Fruit fly (Drosophila melanogaster) whole organism, embryonic: ENCODE data around the gene Vha16-2.

Experiments used
- CG10147 ChIP-seq: fragments of 200-800 bp; sonication (Bioruptor generic); optimal IDR thresholded peaks from 2 replicates; lab custom pipeline; 2019; ENCODE audit warnings: missing biosample characterization, mild to moderate bottlenecking, missing genetic modification characterization, moderate library complexity
- CG10209 ChIP-seq: fragments of 200-800 bp; sonication (Bioruptor generic); optimal IDR thresholded peaks from 3 replicates; lab custom pipeline; 2017; ENCODE audit warnings: missing biosample characterization, mild to moderate bottlenecking, missing genetic modification characterization, missing genetic modification reagents
- CG10979 ChIP-seq: fragments of 200-800 bp; sonication (Bioruptor generic); optimal IDR thresholded peaks from 2 replicates; lab custom pipeline; 2018; ENCODE audit warnings: missing biosample characterization, mild to moderate bottlenecking, missing genetic modification characterization, moderate library complexity
- CG12299 ChIP-seq: fragments of 200-800 bp; sonication (Bioruptor generic); optimal IDR thresholded peaks from 2 replicates; lab custom pipeline; 2018; ENCODE audit warnings: missing biosample characterization, mild to moderate bottlenecking, missing genetic modification characterization
- CG13296 ChIP-seq: fragments of 200-800 bp; sonication (Bioruptor generic); optimal IDR thresholded peaks from 3 replicates; lab custom pipeline; 2018; ENCODE audit warnings: missing biosample characterization, mild to moderate bottlenecking, missing genetic modification characterization
- CG15269 ChIP-seq: fragments of 200-800 bp; sonication (Bioruptor generic); optimal IDR thresholded peaks from 2 replicates; lab custom pipeline; 2018; ENCODE audit warnings: missing biosample characterization, mild to moderate bottlenecking, missing genetic modification characterization, moderate library complexity
- CG17385 ChIP-seq: fragments of 200-800 bp; sonication (Bioruptor generic); optimal IDR thresholded peaks from 3 replicates; lab custom pipeline; 2018; ENCODE audit warnings: missing biosample characterization, mild to moderate bottlenecking, missing genetic modification characterization
- CG18011 ChIP-seq: fragments of 200-800 bp; sonication (Bioruptor generic); optimal IDR thresholded peaks from 2 replicates; lab custom pipeline; 2017; ENCODE audit warnings: missing biosample characterization, missing genetic modification characterization, mild to moderate bottlenecking, moderate library complexity, missing genotype
- CG1832 ChIP-seq: fragments of 200-800 bp; sonication (Bioruptor generic); optimal IDR thresholded peaks from 2 replicates; lab custom pipeline; 2017; ENCODE audit warnings: missing biosample characterization, mild to moderate bottlenecking, missing genetic modification characterization, inconsistent platforms
- CG18599 ChIP-seq: fragments of 200-800 bp; sonication (Bioruptor generic); optimal IDR thresholded peaks from 3 replicates; lab custom pipeline; 2017; ENCODE audit warnings: missing biosample characterization, missing genetic modification characterization, mild to moderate bottlenecking, moderate library complexity, missing genetic modification reagents
- CG31441 ChIP-seq: fragments of 200-800 bp; sonication (Bioruptor generic); IDR thresholded peaks from 2 replicates; pipeline ENCODE4 v1.3.6; 2022; ENCODE audit warnings: missing biosample characterization, missing genetic modification characterization
- CG33557 ChIP-seq: fragments of 200-800 bp; sonication (Bioruptor generic); optimal IDR thresholded peaks from 2 replicates; lab custom pipeline; 2019; ENCODE audit warnings: missing biosample characterization, mild to moderate bottlenecking, missing genetic modification characterization, moderate library complexity
- CG34422 ChIP-seq: fragments of 200-800 bp; sonication (Bioruptor generic); IDR thresholded peaks from 3 replicates; pipeline ENCODE4 v1.3.6; 2022; ENCODE audit warnings: missing biosample characterization, missing genetic modification characterization
- CG42726 ChIP-seq: fragments of 200-800 bp; sonication (Bioruptor generic); IDR thresholded peaks from 2 replicates; pipeline ENCODE4 v1.3.6; 2022; ENCODE audit warnings: missing biosample characterization, missing genetic modification characterization; ENCODE audit not compliant: partially characterized antibody
- CG5180 ChIP-seq: fragments of 200-800 bp; sonication (Bioruptor generic); optimal IDR thresholded peaks from 3 replicates; lab custom pipeline; 2017; ENCODE audit warnings: missing biosample characterization, missing genetic modification characterization, mild to moderate bottlenecking, moderate library complexity, missing genetic modification reagents
- CG6813 ChIP-seq: fragments of 200-800 bp; sonication (Bioruptor generic); optimal IDR thresholded peaks from 2 replicates; lab custom pipeline; 2017; ENCODE audit warnings: missing biosample characterization, missing genetic modification characterization, mild to moderate bottlenecking, moderate library complexity, missing genetic modification reagents
- Dbx ChIP-seq: fragments of 200-800 bp; sonication (Bioruptor generic); IDR thresholded peaks from 3 replicates; pipeline ENCODE4 v1.3.6; 2022; ENCODE audit warnings: missing biosample characterization, missing genetic modification characterization
- Doc3 ChIP-seq: fragments of 200-800 bp; sonication (Bioruptor generic); IDR thresholded peaks from 3 replicates; pipeline ENCODE4 v1.3.6; 2022; ENCODE audit warnings: missing biosample characterization, missing genetic modification characterization; ENCODE audit not compliant: partially characterized antibody
- Ets97D ChIP-seq: fragments of 200-800 bp; sonication (Bioruptor generic); optimal IDR thresholded peaks from 3 replicates; lab custom pipeline; 2016; ENCODE audit warnings: missing biosample characterization, missing genetic modification characterization
- H15 ChIP-seq: fragments of 200-800 bp; sonication (Bioruptor generic); IDR thresholded peaks from 3 replicates; pipeline ENCODE4 v1.3.6; 2022; ENCODE audit warnings: missing biosample characterization, missing genetic modification characterization
- HHEX ChIP-seq: fragments of 200-800 bp; sonication (Bioruptor generic); optimal IDR thresholded peaks from 3 replicates; lab custom pipeline; 2017; ENCODE audit warnings: missing biosample characterization, mild to moderate bottlenecking, missing genetic modification characterization, missing genetic modification reagents
- HLHmδ ChIP-seq: fragments of 200-800 bp; sonication (Bioruptor generic); optimal IDR thresholded peaks from 2 replicates; lab custom pipeline; 2018; ENCODE audit warnings: missing biosample characterization, mild to moderate bottlenecking, missing genetic modification characterization, moderate library complexity
- Hand ChIP-seq: fragments of 200-800 bp; sonication (Bioruptor generic); optimal IDR thresholded peaks from 2 replicates; lab custom pipeline; 2017; ENCODE audit warnings: mild to moderate bottlenecking, missing biosample characterization, missing genetic modification reagents, missing genetic modification characterization
- Med ChIP-seq: fragments of 200-800 bp; sonication (Bioruptor generic); peaks from one replicate; lab custom pipeline; 2016; ENCODE audit warnings: missing biosample characterization, missing genetic modification characterization, mild to moderate bottlenecking, inconsistent platforms, moderate library complexity
- Nf-YC ChIP-seq: fragments of 200-800 bp; optimal IDR thresholded peaks from 3 replicates; lab custom pipeline; 2019; ENCODE audit warnings: missing biosample characterization, mild to moderate bottlenecking, missing genetic modification characterization, moderate library complexity
- NfI ChIP-seq: fragments of 200-800 bp; sonication (Bioruptor generic); optimal IDR thresholded peaks from 3 replicates; lab custom pipeline; 2018; ENCODE audit warnings: missing biosample characterization, mild to moderate bottlenecking, missing genetic modification characterization, moderate library complexity
- Rfx ChIP-seq: fragments of 200-800 bp; sonication (Bioruptor generic); IDR thresholded peaks from 2 replicates; pipeline ENCODE4 v1.3.6; 2022; ENCODE audit warnings: missing biosample characterization, missing genetic modification characterization
- Trl ChIP-seq, 3 experiments: fragments of >200 bp in 2 of 3; fragments of 200-800 bp in 1 of 3; sonication (Bioruptor generic) in 1 of 3; optimal IDR thresholded peaks; 2 replicates in 1 of 3; 3 replicates in 2 of 3; lab custom pipeline; 2016 to 2017; ENCODE audit warnings: missing biosample characterization in 1 of 3, missing genetic modification characterization in 1 of 3
- chinmo ChIP-seq: fragments of 200-800 bp; sonication (Bioruptor generic); IDR thresholded peaks from 4 replicates; pipeline ENCODE4 v1.3.6; 2022; ENCODE audit warnings: missing biosample characterization, missing genetic modification characterization; ENCODE audit not compliant: partially characterized antibody
- chm ChIP-seq: fragments of 200-800 bp; sonication (Bioruptor generic); IDR thresholded peaks from 2 replicates; pipeline ENCODE4 v1.3.6; 2022; ENCODE audit warnings: missing biosample characterization, missing genetic modification characterization
- disco-r ChIP-seq: fragments of 200-800 bp; sonication (Bioruptor generic); optimal IDR thresholded peaks from 2 replicates; lab custom pipeline; 2016; ENCODE audit warnings: missing biosample characterization, missing genetic modification characterization
- fd64A ChIP-seq: fragments of 200-800 bp; sonication (Bioruptor generic); optimal IDR thresholded peaks from 3 replicates; lab custom pipeline; 2018; ENCODE audit warnings: missing biosample characterization, mild to moderate bottlenecking, missing genetic modification characterization
- gem ChIP-seq: fragments of 200-800 bp; sonication (Bioruptor generic); optimal IDR thresholded peaks from 2 replicates; lab custom pipeline; 2019; ENCODE audit warnings: missing biosample characterization, mild to moderate bottlenecking, missing genetic modification characterization, moderate library complexity
- gsb ChIP-seq: fragments of 200-800 bp; sonication (Bioruptor generic); IDR thresholded peaks from 2 replicates; pipeline ENCODE4 v1.3.6; 2022; ENCODE audit warnings: missing biosample characterization, missing genetic modification characterization
- hbn ChIP-seq: fragments of 200-800 bp; sonication (Bioruptor generic); IDR thresholded peaks from 2 replicates; pipeline ENCODE4 v1.3.6; 2022; ENCODE audit warnings: missing biosample characterization, missing genetic modification characterization; ENCODE audit not compliant: partially characterized antibody
- hkb ChIP-seq, 2 experiments: fragments of 200-800 bp in 1 of 2; fragments of >200 bp in 1 of 2; sonication (Bioruptor generic) in 1 of 2; IDR thresholded peaks in 1 of 2; optimal IDR thresholded peaks in 1 of 2; 2 replicates each; pipeline versions ENCODE4 v1.3.6 to Lab custom; 2017 to 2022; ENCODE audit warnings: missing biosample characterization in 1 of 2, missing genetic modification characterization in 1 of 2
- kni ChIP-seq: fragments of 200-800 bp; sonication (Bioruptor generic); optimal IDR thresholded peaks from 3 replicates; lab custom pipeline; 2017; ENCODE audit warnings: mild to moderate bottlenecking, missing biosample characterization, missing genetic modification reagents, missing genetic modification characterization
- nerfin-1 ChIP-seq: fragments of 200-800 bp; sonication (Bioruptor generic); optimal IDR thresholded peaks from 3 replicates; lab custom pipeline; 2019; ENCODE audit warnings: missing biosample characterization, mild to moderate bottlenecking, missing genetic modification characterization, moderate library complexity
- nom ChIP-seq: fragments of 200-800 bp; sonication (Bioruptor generic); optimal IDR thresholded peaks from 2 replicates; lab custom pipeline; 2017; ENCODE audit warnings: missing biosample characterization, missing genetic modification characterization, mild to moderate bottlenecking, moderate library complexity, missing genetic modification reagents
- onecut ChIP-seq: fragments of 200-800 bp; sonication (Bioruptor generic); IDR thresholded peaks from 2 replicates; pipeline ENCODE4 v1.3.6; 2022; ENCODE audit warnings: missing biosample characterization, missing genetic modification characterization
- pfk ChIP-seq: fragments of 200-800 bp; sonication (Bioruptor generic); optimal IDR thresholded peaks from 2 replicates; lab custom pipeline; 2018; ENCODE audit warnings: missing biosample characterization, mild to moderate bottlenecking, missing genetic modification characterization, moderate library complexity
- prd ChIP-seq, 3 experiments: fragments of >200 bp in 2 of 3; fragments of 200-800 bp in 1 of 3; sonication (Bioruptor generic) in 1 of 3; optimal IDR thresholded peaks in 2 of 3; IDR thresholded peaks in 1 of 3; 2 replicates in 2 of 3; 3 replicates in 1 of 3; pipeline versions ENCODE4 v1.3.6 to Lab custom; 2017 to 2022; ENCODE audit warnings: missing biosample characterization in 1 of 3, missing genetic modification characterization in 1 of 3
- pros ChIP-seq: fragments of 200-800 bp; sonication (Bioruptor generic); optimal IDR thresholded peaks from 3 replicates; lab custom pipeline; 2019; ENCODE audit warnings: missing biosample characterization, mild to moderate bottlenecking, missing genetic modification characterization, moderate library complexity
- pzg ChIP-seq: fragments of 200-800 bp; sonication (Bioruptor generic); optimal IDR thresholded peaks from 3 replicates; lab custom pipeline; 2018; ENCODE audit warnings: missing biosample characterization, mild to moderate bottlenecking, missing genetic modification characterization, moderate library complexity
- vfl ChIP-seq: fragments of 200-800 bp; sonication (Bioruptor generic); optimal IDR thresholded peaks from 2 replicates; lab custom pipeline; 2016; ENCODE audit warnings: missing biosample characterization, missing genetic modification characterization

Gene Vha16-2

DNA sequence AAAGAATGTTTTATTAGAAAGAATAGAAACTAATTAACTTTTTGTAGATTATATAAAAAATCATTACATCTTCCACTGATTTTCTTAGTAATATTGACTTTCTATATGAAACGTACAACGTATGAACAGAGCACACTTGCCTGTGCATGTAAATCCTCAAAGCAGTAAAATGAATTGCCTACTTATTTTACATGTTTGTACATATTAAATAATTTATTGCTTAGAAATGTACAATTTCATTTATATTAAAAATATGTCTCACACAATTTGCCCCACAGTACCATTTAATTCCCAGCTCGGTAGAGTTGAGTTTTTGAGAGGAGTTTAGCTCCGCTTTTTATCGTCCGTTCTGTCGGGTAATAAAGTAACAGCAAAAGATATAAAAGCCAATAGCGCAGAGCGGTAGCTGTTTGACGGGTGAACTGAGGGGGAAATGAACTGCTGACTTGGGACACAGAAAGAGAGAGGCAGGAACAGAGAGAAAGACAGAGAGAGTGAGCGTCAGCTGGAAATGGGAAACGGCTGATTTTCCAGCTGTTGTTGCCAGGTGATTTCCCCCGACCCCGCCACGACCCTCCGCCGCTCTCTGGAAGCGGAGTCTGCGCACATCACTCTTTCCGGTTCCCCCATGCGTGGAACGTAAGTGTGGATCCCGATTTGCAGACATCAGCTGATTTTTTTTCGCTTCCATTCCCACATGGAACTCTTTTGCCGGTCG lies 18.5 kb downstream of the Vha16-2 start (continued):
- TF ChIP-seq fd64A (GFP tag; lab: Kevin White, UChicago) (peak; percentile 14), nom (GFP tag; lab: Kevin White, UChicago) (peak; percentile 84), disco-r (GFP tag; lab: Kevin White, UChicago) (no peak), chinmo (peak; percentile 78; the same call in 2 of the 4 replicates), onecut (GFP tag; lab: Robert Waterston, UW) (peak; percentile 51), CG10979 (tag; lab: Kevin White, UChicago) (no peak), CG18599 (GFP tag; lab: Kevin White, UChicago) (peak; percentile 58), CG5180 (GFP tag; lab: Kevin White, UChicago) (peak; percentile 28), H15 (GFP tag; lab: Robert Waterston, UW) (no peak), CG18011 (GFP tag; lab: Kevin White, UChicago) (no peak), pfk (GFP tag; lab: Kevin White, UChicago) (peak; percentile 62), hkb (optimal IDR thresholded peaks at IDR 0.05; lab: Kevin White, UChicago) (no peak), hkb (GFP tag; IDR thresholded peaks at IDR 0.05; lab: Robert Waterston, UW) (peak; percentile 22; the same call in 1 of the 2 replicates), prd (optimal IDR thresholded peaks at IDR 0.05; lab: Kevin White, UChicago) (no peak), prd (GFP tag; IDR thresholded peaks at IDR 0.05; lab: Robert Waterston, UW) (no peak), Rfx (GFP tag; lab: Robert Waterston, UW) (0 out of 2 replicates have a peak, but pooled peaks have one; percentile 68), Trl (optimal IDR thresholded peaks at IDR 0.05; lab: Kevin White, UChicago) (peak; percentile 61 to 72), Trl (GFP tag; optimal IDR thresholded peaks at IDR 0.05; lab: Kevin White, UChicago) (no peak), kni (GFP tag; lab: Kevin White, UChicago) (peak; percentile 79), CG31441 (0 out of 2 replicates have a peak, but pooled peaks have one; percentile 9), CG10147 (GFP tag; lab: Kevin White, UChicago) (no peak), Dbx (peak; percentile 57; the same call in 1 of the 3 replicates), CG42726 (GFP tag; lab: Robert Waterston, UW) (peak; percentile 30; the same call in 1 of the 2 replicates), chm (GFP tag; lab: Robert Waterston, UW) (peak; percentile 46; the same call in 1 of the 2 replicates), nerfin-1 (tag; lab: Kevin White, UChicago) (peak; percentile 59), vfl (GFP tag; lab: Kevin White, UChicago) (no peak), NfI (GFP tag; lab: Kevin White, UChicago) (peak; percentile 4), CG17385 (GFP tag; lab: Kevin White, UChicago) (peak; percentile 32), CG34422 (GFP tag; lab: Robert Waterston, UW) (peak; percentile 52; the same call in 1 of the 3 replicates), Doc3 (peak; percentile 14; the same call in 1 of the 3 replicates), CG6813 (GFP tag; lab: Kevin White, UChicago) (peak; percentile 51), Hand (GFP tag; lab: Kevin White, UChicago) (peak; percentile 45), CG1832 (GFP tag; lab: Kevin White, UChicago) (peak; percentile 45), Med (GFP tag; lab: Kevin White, UChicago) (peak; percentile 76), CG13296 (GFP tag; lab: Kevin White, UChicago) (peak; percentile 37), gem (peak; percentile 0), CG15269 (peak; percentile 24), Ets97D (no peak), HLHmδ (GFP tag; lab: Kevin White, UChicago) (peak; percentile 86), Nf-YC (tag; lab: Kevin White, UChicago) (peak; percentile 40), HHEX (GFP tag; lab: Kevin White, UChicago) (peak; percentile 51), CG10209 (GFP tag; lab: Kevin White, UChicago) (peak; percentile 14), CG33557 (GFP tag; lab: Kevin White, UChicago) (peak; percentile 3), hbn (GFP tag; lab: Robert Waterston, UW) (0 out of 2 replicates have a peak, but pooled peaks have one; percentile 14), pzg (GFP tag; lab: Kevin White, UChicago) (peak; percentile 1), gsb (GFP tag; lab: Robert Waterston, UW) (no peak), pros (GFP tag; lab: Kevin White, UChicago) (peak; percentile 51), CG12299 (tag; lab: Kevin White, UChicago) (peak; percentile 9)
